Worm (Caenorhabditis elegans): ENCODE data around the gene grl-9.

- TF ChIP-seq nhr-76 (tag; optimal IDR thresholded peaks at IDR 0.05) (no peak), nhr-11 (tag; optimal IDR thresholded peaks at IDR 0.05) (no peak), R02D3.7 (tag; optimal IDR thresholded peaks at IDR 0.05) (no peak), unc-62 (GFP tag; optimal IDR thresholded peaks at IDR 0.05) (no peak), nhr-43 (tag; optimal IDR thresholded peaks at IDR 0.05; ENCODE audit: poor library complexity, severe bottlenecking) (no peak), lin-39 (tag; optimal IDR thresholded peaks at IDR 0.05) (no peak), zag-1 (tag; optimal IDR thresholded peaks at IDR 0.05) (no peak), nhr-12 (tag; optimal IDR thresholded peaks at IDR 0.05) (no peak), jun-1 (tag; optimal IDR thresholded peaks at IDR 0.05) (no peak), nfya-1 (tag; optimal IDR thresholded peaks at IDR 0.05; ENCODE audit: insufficient read depth) (no peak), pha-4 (tag; optimal IDR thresholded peaks at IDR 0.05) (no peak), ztf-11 (tag; optimal IDR thresholded peaks at IDR 0.05) (no peak), snpc-4 (tag; optimal IDR thresholded peaks at IDR 0.05) (no peak), fos-1 (tag; optimal IDR thresholded peaks at IDR 0.05) (no peak)
Observed at ce11 chrV:6771645-6772044, 40.2 kb upstream of the grl-9 start, which contains the start of gene srh-30.

Data from whole organism, L3 larva.